Worm (Caenorhabditis elegans) whole organism, L2 larva: ENCODE measurements around the gene gsto-2.

ENCODE experiments used
- elt-3 ChIP-seq: sonication (generic microtip); optimal IDR thresholded peaks from 2 replicates; lab custom pipeline; 2017; ENCODE audit warnings: missing biosample characterization, missing genetic modification characterization
- sem-4 ChIP-seq: fragments of 150-350 bp; optimal IDR thresholded peaks from 2 replicates; lab custom pipeline; 2014; ENCODE audit warnings: missing biosample characterization, missing genetic modification reagents, missing genetic modification characterization
- unc-39 ChIP-seq: fragments of 150-350 bp; optimal IDR thresholded peaks from 2 replicates; lab custom pipeline; 2014; ENCODE audit warnings: missing biosample characterization, missing genetic modification characterization

ce11 chrIII:8551705-8552104 is 2.9 kb upstream of the gsto-2 start:
- TF ChIP-seq unc-39 = no peak
- TF ChIP-seq elt-3 (tag; lab: Kevin White, UChicago) = no peak
- TF ChIP-seq sem-4 (tag; lab: Kevin White, UChicago) = no peak
